Worm (Caenorhabditis elegans): ENCODE data around the gene ttr-12.

- TF ChIP-seq med-1 (GFP tag; optimal IDR thresholded peaks at IDR 0.05; ENCODE audit: insufficient read depth) (no peak), klf-2 (GFP tag; conservative IDR thresholded peaks at IDR 0.05) (no peak), T22C8.4 (GFP tag; IDR thresholded peaks at IDR 0.05) (no peak), flt-1 (GFP tag; IDR thresholded peaks at IDR 0.05) (no peak), ztf-23 (GFP tag; IDR thresholded peaks at IDR 0.05) (no peak), ref-1 (GFP tag; conservative IDR thresholded peaks at IDR 0.05) (no peak), ztf-29 (GFP tag; IDR thresholded peaks at IDR 0.05) (no peak), tab-1 (GFP tag; IDR thresholded peaks at IDR 0.05) (no peak), cog-1 (tag; optimal IDR thresholded peaks at IDR 0.05) (no peak)
These were observed 8.8 kb downstream of the ttr-12 start, which contains the start of gene col-163 for ce11 chrV:20599795-20600194.
